Fruit fly (Drosophila melanogaster) whole organism, prepupa: ENCODE data around the gene CG42394.

Experiments used
- Blimp-1 ChIP-seq: fragments of 200-800 bp; sonication (Bioruptor generic); optimal IDR thresholded peaks from 3 replicates; lab custom pipeline; 2017; ENCODE audit warnings: missing biosample characterization, missing genetic modification characterization, mild to moderate bottlenecking, moderate library complexity, missing genetic modification reagents
- CG10631 ChIP-seq: fragments of 200-800 bp; sonication (Bioruptor generic); optimal IDR thresholded peaks from 2 replicates; lab custom pipeline; 2016; ENCODE audit warnings: missing biosample characterization, missing genetic modification characterization
- CG10669 ChIP-seq: fragments of 200-800 bp; sonication (Bioruptor generic); optimal IDR thresholded peaks from 3 replicates; lab custom pipeline; 2018; ENCODE audit warnings: missing biosample characterization, mild to moderate bottlenecking, missing genetic modification characterization, moderate library complexity
- CG11762 ChIP-seq: fragments of 200-800 bp; sonication (Bioruptor generic); optimal IDR thresholded peaks from 3 replicates; lab custom pipeline; 2016; ENCODE audit warnings: missing biosample characterization, missing genetic modification characterization; ENCODE audit not compliant: insufficient read depth
- CG15336 ChIP-seq: fragments of 200-800 bp; sonication (Bioruptor generic); IDR thresholded peaks from 2 replicates; pipeline ENCODE4 v1.3.6; 2022; ENCODE audit warnings: missing biosample characterization, missing genetic modification characterization
- CG16779 ChIP-seq: fragments of 200-800 bp; sonication (Bioruptor generic); optimal IDR thresholded peaks from 3 replicates; lab custom pipeline; 2017; ENCODE audit warnings: missing biosample characterization, mild to moderate bottlenecking, missing genetic modification characterization
- CG31627 ChIP-seq: fragments of 200-800 bp; sonication (Bioruptor generic); optimal IDR thresholded peaks from 3 replicates; lab custom pipeline; 2016; ENCODE audit warnings: missing biosample characterization, missing genetic modification characterization
- CG32006 ChIP-seq: fragments of 200-800 bp; sonication (Bioruptor generic); optimal IDR thresholded peaks from 3 replicates; lab custom pipeline; 2017; ENCODE audit warnings: missing biosample characterization, mild to moderate bottlenecking, missing genetic modification characterization
- CG3919 ChIP-seq: fragments of 200-800 bp; sonication (Bioruptor generic); optimal IDR thresholded peaks from 3 replicates; lab custom pipeline; 2016; ENCODE audit warnings: missing biosample characterization, missing genetic modification characterization
- CG6163 ChIP-seq: fragments of 200-800 bp; sonication (Bioruptor generic); IDR thresholded peaks from 3 replicates; pipeline ENCODE4 v1.3.6; 2022; ENCODE audit warnings: missing biosample characterization, missing genetic modification characterization
- CG6276 ChIP-seq: fragments of 200-800 bp; sonication (Bioruptor generic); optimal IDR thresholded peaks from 2 replicates; lab custom pipeline; 2017; ENCODE audit warnings: missing biosample characterization, mild to moderate bottlenecking, missing genetic modification characterization
- CG6792 ChIP-seq: fragments of 200-800 bp; sonication (Bioruptor generic); optimal IDR thresholded peaks from 3 replicates; lab custom pipeline; 2016; ENCODE audit warnings: missing biosample characterization, missing genetic modification characterization
- CG6854 ChIP-seq: fragments of 200-800 bp; sonication (Bioruptor generic); optimal IDR thresholded peaks from 2 replicates; lab custom pipeline; 2017; ENCODE audit warnings: missing biosample characterization, mild to moderate bottlenecking, missing genetic modification characterization
- CG7368 ChIP-seq: fragments of 200-800 bp; sonication (Bioruptor generic); optimal IDR thresholded peaks from 3 replicates; lab custom pipeline; 2016; ENCODE audit warnings: missing biosample characterization, missing genetic modification characterization
- CG9139 ChIP-seq: fragments of 200-800 bp; sonication (Bioruptor generic); optimal IDR thresholded peaks from 3 replicates; lab custom pipeline; 2017; ENCODE audit warnings: missing biosample characterization, mild to moderate bottlenecking, missing genetic modification characterization
- Eip75B ChIP-seq: fragments of 200-800 bp; sonication (Bioruptor generic); optimal IDR thresholded peaks from 3 replicates; lab custom pipeline; 2016; ENCODE audit warnings: missing biosample characterization, missing genetic modification characterization
- Eip78C ChIP-seq: fragments of 200-800 bp; sonication (Bioruptor generic); peaks from one replicate; lab custom pipeline; 2016; ENCODE audit warnings: missing biosample characterization, missing genetic modification characterization
- Ets21C ChIP-seq: fragments of 200-800 bp; sonication (Bioruptor generic); optimal IDR thresholded peaks from 3 replicates; lab custom pipeline; 2016; ENCODE audit warnings: missing biosample characterization, missing genetic modification characterization
- Ets96B ChIP-seq: fragments of 200-800 bp; optimal IDR thresholded peaks from 2 replicates; lab custom pipeline; 2019; ENCODE audit warnings: missing biosample characterization, mild to moderate bottlenecking, missing genetic modification characterization, moderate library complexity
- Hr38 ChIP-seq: sonication (Bioruptor generic); optimal IDR thresholded peaks from 2 replicates; lab custom pipeline; 2016; ENCODE audit warnings: missing biosample characterization, missing genetic modification characterization
- OdsH ChIP-seq: fragments of 200-800 bp; sonication (Bioruptor generic); optimal IDR thresholded peaks from 3 replicates; lab custom pipeline; 2016; ENCODE audit warnings: missing biosample characterization, missing genetic modification characterization
- Smox ChIP-seq: fragments of 200-800 bp; sonication (Bioruptor generic); optimal IDR thresholded peaks from 3 replicates; lab custom pipeline; 2016; ENCODE audit warnings: missing biosample characterization, missing genetic modification characterization
- Sox14 ChIP-seq: fragments of 200-800 bp; sonication (Bioruptor generic); optimal IDR thresholded peaks from 3 replicates; lab custom pipeline; 2016; ENCODE audit warnings: missing biosample characterization, missing genetic modification characterization
- Sox15 ChIP-seq: fragments of 200-800 bp; sonication (Bioruptor generic); optimal IDR thresholded peaks from 3 replicates; lab custom pipeline; 2016; ENCODE audit warnings: missing biosample characterization, missing genetic modification characterization
- achi ChIP-seq: fragments of 200-800 bp; sonication (Bioruptor generic); optimal IDR thresholded peaks from 3 replicates; lab custom pipeline; 2016; ENCODE audit warnings: missing biosample characterization, missing genetic modification characterization
- acj6 ChIP-seq: fragments of 200-800 bp; sonication (Bioruptor generic); optimal IDR thresholded peaks from 3 replicates; lab custom pipeline; 2016; ENCODE audit warnings: missing biosample characterization, missing genetic modification characterization
- dac ChIP-seq: fragments of 200-800 bp; sonication (Bioruptor generic); optimal IDR thresholded peaks from 2 replicates; lab custom pipeline; 2017; ENCODE audit warnings: missing biosample characterization, mild to moderate bottlenecking, missing genetic modification characterization
- eg ChIP-seq: fragments of 200-800 bp; sonication (Bioruptor generic); IDR thresholded peaks from 3 replicates; pipeline ENCODE4 v1.3.6; 2022; ENCODE audit warnings: missing biosample characterization, missing genetic modification characterization
- net ChIP-seq: fragments of 200-800 bp; sonication (Bioruptor generic); optimal IDR thresholded peaks from 3 replicates; lab custom pipeline; 2016; ENCODE audit warnings: missing biosample characterization, missing genetic modification characterization
- pdm3 ChIP-seq: fragments of 200-800 bp; sonication (Bioruptor generic); optimal IDR thresholded peaks from 3 replicates; lab custom pipeline; 2016; ENCODE audit warnings: missing biosample characterization, missing genetic modification characterization
- salr ChIP-seq, 2 experiments: fragments of 200-800 bp; sonication (Bioruptor generic); optimal IDR thresholded peaks; 3 replicates each; lab custom pipeline; 2016 to 2018; ENCODE audit warnings: missing biosample characterization in 2 of 2, missing genetic modification characterization in 2 of 2, mild to moderate bottlenecking in 1 of 2
- ss ChIP-seq, 2 experiments: fragments of 200-800 bp; sonication (Bioruptor generic); optimal IDR thresholded peaks; 2 replicates in 1 of 2; 3 replicates in 1 of 2; lab custom pipeline; 2017 to 2018; ENCODE audit warnings: mild to moderate bottlenecking in 2 of 2, missing biosample characterization in 2 of 2, missing genetic modification characterization in 2 of 2, moderate library complexity in 1 of 2
- svp ChIP-seq: fragments of 200-800 bp; sonication (Bioruptor generic); peaks from one replicate; lab custom pipeline; 2016; ENCODE audit warnings: missing biosample characterization, missing genetic modification characterization
- topi ChIP-seq: fragments of 200-800 bp; sonication (Bioruptor generic); optimal IDR thresholded peaks from 3 replicates; lab custom pipeline; 2016; ENCODE audit warnings: missing biosample characterization, missing genetic modification characterization

CG42394 gene

DNA sequence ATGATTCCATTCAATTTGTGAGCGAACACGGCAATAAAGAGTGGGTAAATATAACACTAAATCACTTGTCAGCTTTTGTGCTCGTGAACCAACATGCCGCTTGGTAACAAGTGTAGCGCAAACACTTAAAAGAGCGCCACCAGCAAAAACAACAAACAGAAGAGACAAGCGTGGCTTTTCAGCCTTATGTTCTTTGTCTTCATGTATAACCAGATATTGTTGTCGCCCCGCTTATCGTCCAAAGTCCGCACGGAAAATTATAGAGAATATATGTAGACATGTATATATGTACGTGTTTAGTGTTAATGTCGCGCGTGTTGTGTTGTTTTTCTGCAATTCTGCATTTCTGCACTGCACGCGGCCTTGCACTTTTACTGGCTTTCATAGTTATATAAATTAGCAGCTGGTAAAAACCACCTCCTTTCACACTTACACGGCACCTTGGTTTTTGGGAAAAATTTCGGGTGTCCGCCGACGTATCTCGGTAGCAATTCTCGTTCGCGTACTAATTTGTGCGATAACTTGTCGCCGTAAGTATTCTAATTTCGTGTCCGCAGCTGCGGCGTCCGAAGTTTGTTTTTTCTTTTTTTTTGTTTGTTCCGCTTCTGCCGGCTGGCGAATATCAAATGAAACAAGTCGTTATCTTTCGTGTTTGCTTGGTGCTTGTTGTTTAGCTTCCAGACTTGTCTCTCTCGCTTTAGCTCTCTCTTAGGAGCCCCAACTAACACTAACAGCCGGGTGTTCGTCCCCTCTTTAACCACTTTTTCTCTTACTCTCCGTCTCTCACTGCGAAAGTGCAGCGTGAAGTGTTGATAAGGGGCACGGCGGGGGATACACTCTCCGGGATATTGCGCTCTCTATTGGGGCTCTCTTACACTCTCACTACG, 39.3 kb downstream of the CG42394 start (continued):
- TF ChIP-seq Sox15 (GFP tag; lab: Kevin White, UChicago) (no peak), CG11762 (GFP tag; lab: Kevin White, UChicago) (peak; percentile 62), Smox (GFP tag; lab: Kevin White, UChicago) (peak; percentile 9), CG6163 (GFP tag; lab: Robert Waterston, UW) (peak; percentile 80), CG7368 (GFP tag; lab: Kevin White, UChicago) (peak; percentile 31), CG15336 (peak; percentile 57), CG6854 (GFP tag; lab: Kevin White, UChicago) (peak; percentile 57), Hr38 (GFP tag; lab: Kevin White, UChicago) (no peak), Blimp-1 (GFP tag; lab: Kevin White, UChicago) (no peak), Eip78C (GFP tag; lab: Kevin White, UChicago) (peak; percentile 75), topi (peak; percentile 22), CG9139 (GFP tag; lab: Kevin White, UChicago) (peak; percentile 96), Eip75B (GFP tag; lab: Kevin White, UChicago) (peak; percentile 50), Ets96B (tag; lab: Kevin White, UChicago) (peak; percentile 25), CG32006 (GFP tag; lab: Kevin White, UChicago) (peak; percentile 47), pdm3 (peak; percentile 17), acj6 (no peak), CG6792 (GFP tag; lab: Kevin White, UChicago) (no peak), achi (GFP tag; lab: Kevin White, UChicago) (peak; percentile 16), svp (GFP tag; lab: Kevin White, UChicago) (peak; percentile 65), CG6276 (GFP tag; lab: Kevin White, UChicago) (peak; percentile 77), net (GFP tag; lab: Kevin White, UChicago) (peak; percentile 52), Sox14 (GFP tag; lab: Kevin White, UChicago) (peak; percentile 64), CG16779 (peak; percentile 73), salr (GFP tag; optimal IDR thresholded peaks at IDR 0.05; lab: Kevin White, UChicago) (peak; percentile 24 to 50), eg (GFP tag; lab: Robert Waterston, UW) (peak; percentile 77; the same call in 2 of the 3 replicates), CG3919 (GFP tag; lab: Kevin White, UChicago) (peak; percentile 38), CG10669 (peak; percentile 47), ss (GFP tag; optimal IDR thresholded peaks at IDR 0.05; lab: Kevin White, UChicago) (peak; percentile 97 to 98)

DNA sequence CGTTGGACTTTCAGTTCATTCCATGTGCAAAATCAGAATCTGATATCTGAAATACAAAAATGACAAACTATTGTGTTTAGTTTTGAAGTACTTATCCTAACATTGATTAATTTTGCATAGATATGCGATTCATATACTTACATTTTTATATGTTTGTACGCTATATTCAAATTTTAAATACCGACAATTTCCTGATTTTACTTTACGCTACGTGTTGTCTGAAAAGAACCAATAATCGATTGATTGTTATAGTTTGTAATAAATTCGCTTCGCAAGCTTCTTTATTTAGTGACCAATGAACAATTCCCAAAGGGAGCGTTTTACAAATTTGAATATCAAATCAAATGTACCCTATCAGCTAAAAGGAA, 39.9 kb downstream of the CG42394 start, which contains the start of gene Ak3:
TSS of gene Ak3 (minus strand) at position 69 of the 368 bp plus-strand sequence.
- TF ChIP-seq Ets96B (tag; lab: Kevin White, UChicago) (no peak), topi (no peak), dac (GFP tag; lab: Kevin White, UChicago) (no peak), Sox15 (GFP tag; lab: Kevin White, UChicago) (no peak), OdsH (no peak), CG10631 (GFP tag; lab: Kevin White, UChicago) (no peak), Eip78C (GFP tag; lab: Kevin White, UChicago) (no peak), CG6163 (GFP tag; lab: Robert Waterston, UW) (no peak), Sox14 (GFP tag; lab: Kevin White, UChicago) (no peak), pdm3 (no peak), Ets21C (GFP tag; lab: Kevin White, UChicago) (no peak)
- TF ChIP-seq, all 60 proteins: peak for 0

dm6 chr3R:10893327-10893726, 43.7 kb downstream of the CG42394 start, which contains the start of gene CG6621:
CG6621 (minus strand) TSS chr3R:10893531.
- TF ChIP-seq Eip78C (GFP tag; lab: Kevin White, UChicago) (no peak), CG31627 (peak; percentile 15)
